Worm (Caenorhabditis elegans) whole organism, early embryonic: ENCODE data around the gene mex-5.

Source experiments
- B0310.2 ChIP-seq: sonication (generic microtip); optimal IDR thresholded peaks from 2 replicates; lab custom pipeline; 2016; ENCODE audit warnings: mild to moderate bottlenecking, missing genetic modification characterization, missing compliant biosample characterization
- ceh-13 ChIP-seq: fragments of 200-800 bp; sonication (Bioruptor generic); optimal IDR thresholded peaks from 2 replicates; lab custom pipeline; 2018; ENCODE audit warnings: mild to moderate bottlenecking, missing genetic modification characterization, missing compliant biosample characterization
- flt-1 ChIP-seq: fragments of 200-800 bp; sonication (Bioruptor generic); IDR thresholded peaks from 2 replicates; pipeline ENCODE4 v1.3.6; 2022; ENCODE audit warnings: missing genetic modification characterization, missing compliant biosample characterization
- hmg-4 ChIP-seq: fragments of 200-800 bp; sonication (Bioruptor generic); optimal IDR thresholded peaks from 2 replicates; lab custom pipeline; 2018; ENCODE audit warnings: mild to moderate bottlenecking, missing genetic modification characterization, missing compliant biosample characterization

DNA sequence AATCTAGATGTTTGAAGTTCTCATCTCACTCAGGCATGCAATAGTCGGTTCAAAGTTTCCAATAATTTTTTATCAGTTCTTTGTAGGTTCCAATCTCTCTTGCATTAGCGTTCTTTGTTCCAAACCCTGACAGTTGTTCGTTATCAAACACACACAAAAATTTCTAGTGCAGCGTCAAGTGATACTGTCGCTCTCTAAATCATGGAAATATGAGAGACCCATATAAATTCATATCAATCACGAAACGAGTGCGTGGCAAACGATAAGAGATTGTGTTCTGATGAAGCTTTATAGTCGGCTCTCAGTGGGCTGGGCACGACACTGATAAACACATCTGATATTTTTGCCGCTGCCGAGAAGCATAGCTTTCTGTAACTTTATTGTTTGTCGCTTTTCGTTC lies 39.3 kb upstream of the mex-5 start:
- TF ChIP-seq flt-1 (GFP tag; lab: Robert Waterston, UW) (no peak), ceh-13 (GFP tag; lab: Kevin White, UChicago) (no peak), B0310.2 (tag; lab: Kevin White, UChicago) (no peak), hmg-4 (GFP tag; lab: Kevin White, UChicago) (no peak)
